Fruit fly (Drosophila melanogaster): ENCODE results near the gene Abd-B.
A peak's percentile ranks its signal among the peaks of the same experiment; 100 is the strongest.

Abd-B gene

DNA sequence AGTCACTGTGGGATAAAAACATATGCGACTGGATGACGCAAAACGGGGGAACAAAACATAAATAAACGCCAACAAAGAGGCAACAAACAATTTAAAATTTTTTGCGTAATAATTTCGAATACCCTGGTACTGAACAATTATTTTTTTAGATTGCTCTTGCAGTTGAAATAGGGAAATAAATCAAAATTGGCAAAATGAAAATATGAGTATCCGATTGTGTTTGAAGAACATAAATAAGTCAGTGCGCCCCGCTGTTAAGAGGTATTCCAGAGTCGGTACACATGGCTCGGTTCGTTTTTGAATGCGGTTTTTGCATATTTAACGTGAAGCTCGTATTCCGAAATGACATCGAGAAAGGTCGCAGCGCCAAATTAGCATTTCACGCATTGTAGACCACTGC, 13.5 kb upstream of the Abd-B start:
- no peak for TF ChIP-seq CG17806 (tag; optimal IDR thresholded peaks at IDR 0.05)
- TF ChIP-seq CG4496 (GFP tag; IDR thresholded peaks at IDR 0.05), result no peak
- no peak for TF ChIP-seq CG9948 (tag; optimal IDR thresholded peaks at IDR 0.05)
- TF ChIP-seq CG15710 (tag; optimal IDR thresholded peaks at IDR 0.05), result no peak
- TF ChIP-seq CG8159 (tag; optimal IDR thresholded peaks at IDR 0.05), result no peak
- no peak for TF ChIP-seq CG8301 (tag; optimal IDR thresholded peaks at IDR 0.05)
- TF ChIP-seq D1 (tag; optimal IDR thresholded peaks at IDR 0.05), result no peak
- no peak for TF ChIP-seq CG32121 (GFP tag; IDR thresholded peaks at IDR 0.05)

DNA sequence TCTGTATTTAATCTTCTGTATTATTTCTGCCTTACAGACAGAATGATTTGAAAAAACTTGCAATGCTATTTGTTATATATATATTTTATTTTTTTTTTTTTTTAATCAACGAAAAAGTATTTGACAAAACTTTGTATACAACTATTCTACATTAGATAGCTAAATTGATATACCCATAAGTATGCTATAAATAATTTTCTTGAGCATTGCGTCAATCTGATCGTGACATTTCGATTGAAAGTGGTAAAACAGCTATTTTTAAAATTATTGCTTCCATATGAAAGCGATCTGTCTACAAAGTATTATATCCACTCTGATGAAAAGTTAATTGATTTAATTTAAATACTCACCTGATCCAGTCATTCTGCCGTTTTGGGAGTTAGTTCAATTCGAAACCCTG, 12.2 kb upstream of the Abd-B start:
- TF ChIP-seq gl (tag; optimal IDR thresholded peaks at IDR 0.05) (no peak), CG34367 (tag; optimal IDR thresholded peaks at IDR 0.05) (no peak), D1 (tag; optimal IDR thresholded peaks at IDR 0.05) (no peak), CG15710 (tag; optimal IDR thresholded peaks at IDR 0.05) (no peak), Pif1B (GFP tag; optimal IDR thresholded peaks at IDR 0.05) (no peak), rn (GFP tag; IDR thresholded peaks at IDR 0.05) (no peak), CG9948 (tag; optimal IDR thresholded peaks at IDR 0.05) (no peak), CG13204 (GFP tag; optimal IDR thresholded peaks at IDR 0.05) (no peak), CG10348 (GFP tag; IDR thresholded peaks at IDR 0.05) (no peak), CG32121 (GFP tag; IDR thresholded peaks at IDR 0.05) (no peak), CG8159 (tag; optimal IDR thresholded peaks at IDR 0.05) (no peak), Pif1A (GFP tag; optimal IDR thresholded peaks at IDR 0.05) (no peak), CG12605 (GFP tag; IDR thresholded peaks at IDR 0.05) (no peak), fd96Ca (GFP tag; IDR thresholded peaks at IDR 0.05) (no peak)

DNA sequence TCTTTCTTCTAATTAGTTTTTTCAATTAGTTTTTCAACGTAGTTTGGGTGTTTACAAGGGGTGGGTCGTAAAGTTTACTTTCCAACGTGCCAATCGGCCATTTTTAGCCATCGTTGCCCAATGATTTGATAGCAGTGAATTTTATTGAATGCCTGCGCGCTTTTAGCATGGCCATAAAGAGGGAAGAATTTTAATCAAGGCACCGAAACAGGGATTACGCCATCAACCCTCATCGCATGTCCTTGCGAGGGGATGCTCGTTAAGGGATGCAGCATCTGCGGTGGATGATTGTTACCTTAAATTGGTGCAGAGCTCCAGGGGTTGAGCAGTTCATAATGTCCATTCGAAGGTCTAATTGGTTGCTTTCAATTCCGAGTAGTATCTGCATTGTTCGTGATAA, 11.0 kb upstream of the Abd-B start:
- TF ChIP-seq CG9948 (tag; optimal IDR thresholded peaks at IDR 0.05) (no peak), CG15710 (tag; optimal IDR thresholded peaks at IDR 0.05) (no peak), CG14655 (GFP tag; optimal IDR thresholded peaks at IDR 0.05) (no peak), Ets98B (GFP tag; IDR thresholded peaks at IDR 0.05) (no peak), Pif1B (GFP tag; optimal IDR thresholded peaks at IDR 0.05) (no peak)

DNA sequence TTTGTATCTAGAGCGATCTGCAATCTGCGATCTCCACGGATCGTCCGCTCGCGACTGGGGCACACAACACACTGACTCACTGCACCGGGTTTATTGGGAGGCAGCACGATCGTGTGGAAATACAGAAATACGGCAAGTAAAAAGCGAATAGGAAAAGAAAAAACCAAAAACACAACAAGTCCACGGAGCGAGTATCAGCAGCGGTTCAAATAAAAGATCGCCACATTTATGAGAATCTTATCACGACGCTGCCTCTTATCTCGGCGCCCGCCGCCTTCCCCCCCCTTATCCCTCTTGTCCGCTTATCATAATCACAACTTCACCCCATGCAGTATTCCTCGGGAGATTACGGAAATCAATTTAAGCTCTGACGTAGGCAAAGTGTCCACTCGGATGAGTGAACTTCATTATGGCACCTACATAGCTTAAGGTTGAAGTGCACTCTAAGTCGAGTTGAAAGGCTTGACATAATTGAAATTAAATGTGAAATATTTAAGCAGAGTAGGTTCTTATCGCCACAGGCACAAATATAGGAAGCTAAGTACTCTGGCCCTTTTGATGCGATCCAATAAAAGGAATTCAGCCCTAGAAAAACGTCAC, 10.2 kb upstream of the Abd-B start, which contains the start of gene AhcyL2:
Gene AhcyL2, minus strand, starts transcription at position 51 of the 600 bp plus-strand sequence.
- TF ChIP-seq CG32121 (GFP tag; IDR thresholded peaks at IDR 0.05) (no peak), EcR (GFP tag; optimal IDR thresholded peaks at IDR 0.05) (peak; percentile 71)

DNA sequence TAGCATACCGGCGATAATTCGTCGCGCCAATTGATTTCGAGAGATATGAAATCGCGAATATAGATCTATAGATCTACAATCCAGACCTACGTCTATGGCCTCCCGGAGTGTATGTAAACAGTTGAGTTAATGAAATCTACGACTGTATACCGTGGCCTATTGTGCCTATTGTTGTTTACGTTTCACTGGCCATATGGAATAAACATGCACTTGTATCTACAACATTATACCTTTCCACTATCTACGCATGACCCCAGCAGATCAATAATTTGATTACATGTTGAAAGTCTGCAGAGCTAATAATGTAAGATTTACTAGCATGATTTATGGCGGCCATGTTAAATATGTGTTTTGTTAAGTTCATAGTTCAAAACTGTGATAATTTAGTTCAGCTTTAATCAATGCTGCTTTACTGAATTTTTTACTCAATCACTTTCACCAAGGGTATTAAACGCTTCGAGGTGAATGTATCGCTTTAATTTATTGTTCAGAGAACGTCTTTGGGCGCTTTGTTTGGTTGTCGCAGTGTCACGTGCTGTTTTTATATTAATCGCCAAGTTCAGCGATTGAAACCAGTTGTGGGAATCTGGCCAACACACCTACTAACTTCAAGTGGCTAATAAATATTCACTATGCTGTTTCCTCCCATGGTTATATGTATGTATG, 9.1 kb upstream of the Abd-B start:
- no peak for TF ChIP-seq CG10348 (GFP tag; IDR thresholded peaks at IDR 0.05)
- no peak for TF ChIP-seq CG12605 (GFP tag; IDR thresholded peaks at IDR 0.05)
- TF ChIP-seq Snoo (tag; optimal IDR thresholded peaks at IDR 0.05), result no peak
- TF ChIP-seq rn (GFP tag; IDR thresholded peaks at IDR 0.05), result no peak
- TF ChIP-seq CG34367 (tag; optimal IDR thresholded peaks at IDR 0.05), result no peak
- TF ChIP-seq CG8159 (tag; optimal IDR thresholded peaks at IDR 0.05), result no peak
- no peak for TF ChIP-seq CG8301 (tag; optimal IDR thresholded peaks at IDR 0.05)

DNA sequence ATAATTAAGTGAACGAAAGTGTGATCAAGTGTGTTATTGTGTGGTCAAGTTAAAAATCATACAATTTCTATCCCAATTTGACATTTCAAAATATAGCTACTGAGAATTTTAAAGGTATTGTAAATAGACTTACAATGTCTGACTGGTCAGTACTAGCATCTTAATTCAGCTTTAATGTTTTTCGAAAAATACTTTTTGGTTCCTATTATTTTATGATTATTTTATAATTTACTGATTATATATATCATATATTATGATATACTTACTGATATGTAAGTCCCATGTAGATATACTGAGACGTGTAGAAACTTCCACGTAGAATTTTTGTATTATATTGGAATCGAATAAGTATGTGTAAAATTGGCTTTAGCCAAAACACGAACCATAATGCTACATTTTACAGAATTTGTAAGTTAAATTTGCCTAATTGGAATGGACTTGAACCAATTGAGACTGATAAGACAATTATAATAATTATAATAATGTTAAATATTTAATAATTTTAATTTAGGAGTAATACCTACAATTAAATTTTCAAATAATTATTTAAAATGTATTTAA, 5.8 kb upstream of the Abd-B start, which contains the start of gene Actn3:
Gene Actn3, minus strand, starts transcription at position 51 of the 561 bp plus-strand sequence.
- no peak for TF ChIP-seq CG10348 (GFP tag; IDR thresholded peaks at IDR 0.05)
- TF ChIP-seq D1 (tag; optimal IDR thresholded peaks at IDR 0.05), result peak; percentile 82

DNA sequence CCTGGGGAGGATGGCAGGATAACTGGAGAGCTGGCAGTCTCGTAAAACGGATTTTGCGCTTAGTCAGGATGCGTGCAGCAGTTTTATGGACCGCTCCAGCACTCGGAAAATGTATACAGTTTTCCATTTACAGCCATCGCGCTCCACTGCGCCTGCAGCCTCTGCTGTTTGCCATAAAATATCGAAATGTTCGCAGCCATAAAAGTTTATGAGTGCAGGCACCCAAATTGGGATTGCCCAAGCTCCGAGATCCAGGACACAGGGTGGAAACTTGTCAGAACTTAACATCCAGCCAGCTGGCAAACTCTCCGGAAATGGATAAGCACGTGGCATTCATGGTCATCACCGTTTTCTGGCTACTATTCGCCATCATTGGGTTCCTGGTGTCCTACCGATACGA, 2.9 kb upstream of the Abd-B start, which contains the start of gene VhaM9.7-d:
Gene VhaM9.7-d, plus strand, starts transcription at position 301 of the 400 bp plus-strand sequence.
- TF ChIP-seq CG4496 (GFP tag; IDR thresholded peaks at IDR 0.05) (no peak), CG15710 (tag; optimal IDR thresholded peaks at IDR 0.05) (no peak), Snoo (tag; optimal IDR thresholded peaks at IDR 0.05) (no peak), CG17806 (tag; optimal IDR thresholded peaks at IDR 0.05) (no peak), Pif1A (GFP tag; optimal IDR thresholded peaks at IDR 0.05) (no peak), CG13204 (GFP tag; optimal IDR thresholded peaks at IDR 0.05) (no peak), rn (GFP tag; IDR thresholded peaks at IDR 0.05) (no peak), CG8159 (tag; optimal IDR thresholded peaks at IDR 0.05) (no peak), CG12605 (GFP tag; IDR thresholded peaks at IDR 0.05) (no peak), CG34367 (tag; optimal IDR thresholded peaks at IDR 0.05) (no peak), CG14655 (GFP tag; optimal IDR thresholded peaks at IDR 0.05) (no peak), Ets98B (GFP tag; IDR thresholded peaks at IDR 0.05) (no peak), D1 (tag; optimal IDR thresholded peaks at IDR 0.05) (no peak), CG32121 (GFP tag; IDR thresholded peaks at IDR 0.05) (no peak), EcR (GFP tag; optimal IDR thresholded peaks at IDR 0.05) (no peak), Pif1B (GFP tag; optimal IDR thresholded peaks at IDR 0.05) (no peak), gl (tag; optimal IDR thresholded peaks at IDR 0.05) (no peak), CG10348 (GFP tag; IDR thresholded peaks at IDR 0.05) (no peak), CG9948 (tag; optimal IDR thresholded peaks at IDR 0.05) (no peak), CG8301 (tag; optimal IDR thresholded peaks at IDR 0.05) (no peak)

All from whole organism, pupa.